Fruit fly (Drosophila melanogaster) whole organism, adult: ENCODE data around the gene pon.

Experiments
- CG11617 ChIP-seq: fragments of 200-800 bp; sonication (Bioruptor generic); optimal IDR thresholded peaks from 2 replicates; lab custom pipeline; 2017; ENCODE audit warnings: mild to moderate bottlenecking, missing biosample characterization, missing genetic modification reagents, missing genetic modification characterization
- CG12768 ChIP-seq: fragments of 200-800 bp; sonication (Bioruptor generic); optimal IDR thresholded peaks from 2 replicates; lab custom pipeline; 2017; ENCODE audit warnings: missing biosample characterization, missing genetic modification characterization, mild to moderate bottlenecking, moderate library complexity, missing genetic modification reagents
- CG14711 ChIP-seq: fragments of 200-800 bp; sonication (Bioruptor generic); optimal IDR thresholded peaks from 2 replicates; lab custom pipeline; 2018; ENCODE audit warnings: missing biosample characterization, mild to moderate bottlenecking, missing genetic modification characterization, moderate library complexity
- CG1620 ChIP-seq: fragments of 200-800 bp; sonication (Bioruptor generic); optimal IDR thresholded peaks from 2 replicates; lab custom pipeline; 2016; ENCODE audit warnings: missing biosample characterization, missing genetic modification characterization
- CG33017 ChIP-seq: fragments of 200-800 bp; sonication (Bioruptor generic); optimal IDR thresholded peaks from 2 replicates; lab custom pipeline; 2018; ENCODE audit warnings: missing biosample characterization, mild to moderate bottlenecking, missing genetic modification characterization, moderate library complexity
- CG5204 ChIP-seq: fragments of 200-800 bp; sonication (Bioruptor generic); optimal IDR thresholded peaks from 2 replicates; lab custom pipeline; 2016; ENCODE audit warnings: missing biosample characterization, missing genetic modification characterization
- CG7045 ChIP-seq: fragments of 200-800 bp; sonication (Bioruptor generic); optimal IDR thresholded peaks from 2 replicates; lab custom pipeline; 2017; ENCODE audit warnings: missing biosample characterization, mild to moderate bottlenecking, missing genetic modification characterization
- CG7101 ChIP-seq: fragments of 200-800 bp; sonication (Bioruptor generic); optimal IDR thresholded peaks from 2 replicates; lab custom pipeline; 2018; ENCODE audit warnings: missing biosample characterization, mild to moderate bottlenecking, missing genetic modification characterization, moderate library complexity
- Clk ChIP-seq: fragments of 200-800 bp; sonication (Bioruptor generic); optimal IDR thresholded peaks from 2 replicates; lab custom pipeline; 2017; ENCODE audit warnings: missing biosample characterization, missing genetic modification characterization
- Crg-1 ChIP-seq: fragments of 200-800 bp; sonication (Bioruptor generic); optimal IDR thresholded peaks from 2 replicates; lab custom pipeline; 2016; ENCODE audit warnings: missing biosample characterization, missing genetic modification characterization
- Hr96 ChIP-seq: fragments of 200-800 bp; sonication (Bioruptor generic); optimal IDR thresholded peaks from 2 replicates; lab custom pipeline; 2016; ENCODE audit warnings: missing biosample characterization, missing genetic modification characterization
- Mnt ChIP-seq: fragments of 200-800 bp; sonication (Bioruptor generic); optimal IDR thresholded peaks from 2 replicates; lab custom pipeline; 2016; ENCODE audit warnings: missing biosample characterization, mild to moderate bottlenecking, missing genetic modification characterization
- bab1 ChIP-seq: fragments of 200-800 bp; sonication (Bioruptor generic); optimal IDR thresholded peaks from 3 replicates; lab custom pipeline; 2019; ENCODE audit warnings: missing biosample characterization, mild to moderate bottlenecking, missing genetic modification characterization, moderate library complexity
- cic ChIP-seq: fragments of 200-800 bp; sonication (Bioruptor generic); optimal IDR thresholded peaks from 2 replicates; lab custom pipeline; 2017; ENCODE audit warnings: missing biosample characterization, mild to moderate bottlenecking, missing genetic modification characterization, moderate library complexity
- cnc ChIP-seq, 2 experiments: fragments of >200 bp; optimal IDR thresholded peaks; 2 replicates each; lab custom pipeline; 2017
- kay ChIP-seq: fragments of 200-800 bp; sonication (Bioruptor generic); peaks from one replicate; lab custom pipeline; 2016; ENCODE audit warnings: missing biosample characterization, missing genetic modification characterization, borderline replicate concordance
- ovo ChIP-seq: fragments of 200-800 bp; sonication (Bioruptor generic); optimal IDR thresholded peaks from 2 replicates; lab custom pipeline; 2016; ENCODE audit warnings: missing biosample characterization, missing genetic modification characterization
- pad ChIP-seq: fragments of 200-800 bp; sonication (Bioruptor generic); optimal IDR thresholded peaks from 3 replicates; lab custom pipeline; 2017; ENCODE audit warnings: missing biosample characterization, missing genetic modification characterization, mild to moderate bottlenecking, moderate library complexity, missing genetic modification reagents
- tj ChIP-seq: fragments of 200-800 bp; sonication (Bioruptor generic); optimal IDR thresholded peaks from 3 replicates; lab custom pipeline; 2017; ENCODE audit warnings: missing biosample characterization, mild to moderate bottlenecking, missing genetic modification characterization, moderate library complexity
- toe ChIP-seq: fragments of 200-800 bp; sonication (Bioruptor generic); optimal IDR thresholded peaks from 2 replicates; lab custom pipeline; 2016; ENCODE audit warnings: missing biosample characterization, missing genetic modification characterization

The pon gene

DNA sequence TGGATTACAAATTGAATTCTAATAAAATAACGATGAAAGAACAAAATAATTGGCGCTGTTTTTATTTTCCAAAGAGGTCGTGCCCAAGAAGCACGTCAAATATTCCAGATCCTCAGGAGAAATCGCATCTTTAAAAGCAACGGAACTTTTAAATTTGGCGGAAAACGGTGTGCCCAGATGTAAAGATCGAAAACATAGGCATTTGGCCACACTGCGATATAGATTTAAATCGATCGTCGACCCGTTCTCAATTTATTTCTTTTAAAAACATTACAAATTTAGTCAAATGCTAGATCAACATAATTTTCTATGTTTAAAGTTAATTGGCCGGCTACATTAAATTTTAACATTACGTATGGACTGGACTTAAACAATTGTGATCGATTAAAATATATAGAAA, 9.0 kb upstream of the pon start:
- TF ChIP-seq CG11617 (GFP tag; lab: Kevin White, UChicago) (no peak), pad (GFP tag; lab: Kevin White, UChicago) (no peak), ovo (GFP tag; lab: Kevin White, UChicago) (no peak)

DNA sequence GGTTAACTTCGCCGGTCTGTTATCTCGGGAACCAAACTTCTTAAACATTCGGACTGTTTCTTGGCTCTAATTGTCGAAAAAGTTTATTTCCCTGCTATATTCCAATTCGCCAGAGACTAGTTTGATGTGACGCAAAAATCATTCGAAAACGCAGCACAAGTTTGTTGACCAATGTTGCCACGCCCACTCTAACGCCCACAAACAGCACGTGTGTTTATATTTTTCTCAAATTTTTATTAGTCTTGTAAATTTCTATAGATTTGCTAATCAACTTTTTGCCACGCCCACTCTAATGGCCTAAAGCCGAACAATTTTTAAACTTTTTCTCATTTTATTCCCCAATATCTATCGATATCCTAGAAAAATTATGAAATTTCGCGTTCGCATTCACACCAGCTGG, 5.3 kb upstream of the pon start, which contains the start of gene Alms1b:
Gene Alms1b, minus strand, starts transcription at position 101 of the 400 bp plus-strand sequence.
- TF ChIP-seq Mnt (no peak), tj (GFP tag; lab: Kevin White, UChicago) (no peak), CG1620 (GFP tag; lab: Kevin White, UChicago) (no peak), ovo (GFP tag; lab: Kevin White, UChicago) (no peak), cic (GFP tag; lab: Kevin White, UChicago) (no peak), kay (GFP tag; lab: Kevin White, UChicago) (no peak), Crg-1 (GFP tag; lab: Kevin White, UChicago) (no peak)

DNA sequence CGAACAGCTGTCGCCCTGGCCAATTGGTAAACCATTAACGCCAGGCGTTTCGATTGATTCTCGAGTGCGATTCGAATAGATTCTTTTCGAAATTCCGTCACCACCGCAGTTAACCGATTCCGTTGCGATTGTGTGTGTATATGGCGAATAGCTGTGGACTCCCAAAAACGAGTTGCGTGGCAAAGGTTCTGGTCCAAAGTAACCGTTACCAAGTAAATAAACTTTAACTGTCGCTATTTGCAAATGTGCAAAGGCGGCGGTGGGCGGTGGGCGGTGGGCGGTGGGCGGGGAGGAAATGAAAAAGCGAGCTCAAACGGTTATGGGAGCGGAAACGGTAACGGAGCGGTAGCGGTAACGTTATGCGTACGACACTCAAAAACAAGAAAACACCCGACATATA, 7.8 kb downstream of the pon start, which contains the start of gene CG3081:
Gene CG3081, minus strand, starts transcription at position 101 of the 400 bp plus-strand sequence.
- no peak for TF ChIP-seq Hr96 (GFP tag; lab: Kevin White, UChicago)
- TF ChIP-seq pad (GFP tag; lab: Kevin White, UChicago) = no peak
- no peak for TF ChIP-seq CG12768
- no peak for TF ChIP-seq Mnt
- no peak for TF ChIP-seq kay (GFP tag; lab: Kevin White, UChicago)

DNA sequence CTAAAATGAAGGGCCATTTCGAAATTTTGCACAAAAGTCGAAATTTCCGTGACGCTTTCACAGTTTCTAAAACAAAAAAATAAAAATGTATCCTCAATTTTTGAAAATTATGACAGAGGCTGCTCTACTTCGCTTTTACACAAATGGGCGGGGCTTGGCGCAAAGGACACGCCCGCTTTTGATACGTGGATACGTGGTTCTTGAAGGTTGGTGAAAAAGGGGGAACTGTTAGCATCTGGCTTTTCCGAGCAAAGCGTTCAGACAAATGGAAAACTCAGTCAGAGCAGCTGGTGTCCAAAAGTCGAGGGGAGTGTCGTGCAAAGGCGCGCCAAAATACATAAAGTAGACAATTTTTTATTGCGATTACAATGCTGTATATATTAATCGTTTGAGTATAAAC, 8.7 kb downstream of the pon start, which contains the start of gene CG3062:
Gene CG3062, minus strand, starts transcription at position 101 of the 400 bp plus-strand sequence.
- no peak for TF ChIP-seq ovo (GFP tag; lab: Kevin White, UChicago)
- TF ChIP-seq CG7101 = no peak
- no peak for TF ChIP-seq tj (GFP tag; lab: Kevin White, UChicago)
- no peak for TF ChIP-seq CG1620 (GFP tag; lab: Kevin White, UChicago)
- TF ChIP-seq CG7045 = no peak
- no peak for TF ChIP-seq kay (GFP tag; lab: Kevin White, UChicago)
- no peak for TF ChIP-seq bab1 (GFP tag; lab: Kevin White, UChicago)
- TF ChIP-seq pad (GFP tag; lab: Kevin White, UChicago) = no peak
- TF ChIP-seq CG12768 = no peak
- TF ChIP-seq CG33017 (tag; lab: Kevin White, UChicago) = no peak
- no peak for TF ChIP-seq cnc (optimal IDR thresholded peaks at IDR 0.05; lab: Kevin White, UChicago)
- no peak for TF ChIP-seq CG5204 (GFP tag; lab: Kevin White, UChicago)
- TF ChIP-seq Mnt = no peak
- no peak for TF ChIP-seq CG11617 (GFP tag; lab: Kevin White, UChicago)
- no peak for TF ChIP-seq Hr96 (GFP tag; lab: Kevin White, UChicago)
- no peak for TF ChIP-seq Crg-1 (GFP tag; lab: Kevin White, UChicago)
- no peak for TF ChIP-seq cic (GFP tag; lab: Kevin White, UChicago)
- TF ChIP-seq CG14711 (tag; lab: Kevin White, UChicago) = no peak
- no peak for TF ChIP-seq toe (GFP tag; lab: Kevin White, UChicago)
- no peak for TF ChIP-seq Clk (GFP tag; lab: Kevin White, UChicago)

DNA sequence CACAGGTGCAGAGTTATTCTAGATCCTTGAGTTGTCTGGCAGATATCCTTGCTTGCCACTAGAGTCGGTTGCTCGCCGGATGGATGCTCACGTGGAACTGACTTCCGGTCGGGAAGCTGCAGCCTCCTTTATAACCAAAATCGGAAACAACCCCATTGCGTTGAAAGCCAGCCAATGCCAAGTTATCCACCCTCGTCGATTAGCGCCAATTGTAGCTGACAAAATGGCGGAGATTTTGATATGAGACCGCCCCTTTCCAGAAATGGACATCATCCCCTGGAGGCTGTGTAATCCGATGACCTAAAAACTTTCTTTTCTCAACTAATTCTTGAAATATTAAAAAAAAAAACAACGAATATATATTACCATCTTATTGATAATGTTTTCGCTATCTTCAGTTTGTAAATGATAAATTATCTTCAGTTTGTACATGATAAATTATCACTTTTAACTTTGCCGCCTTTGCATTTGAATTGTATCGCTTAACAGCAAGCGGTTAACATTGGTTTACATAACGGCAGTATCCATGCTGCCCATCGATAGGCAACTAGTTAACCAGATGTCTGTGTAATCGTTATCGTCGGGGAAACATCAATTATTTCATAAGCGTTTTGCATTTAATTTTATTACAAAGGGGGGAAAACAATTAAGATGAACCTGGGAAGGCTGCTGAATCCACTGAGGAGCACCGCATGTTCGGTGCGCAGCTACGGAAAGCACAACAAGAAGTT, 11.4 kb downstream of the pon start, which contains the start of the genes HLH4C and mRpL30:
Gene HLH4C, minus strand, starts transcription at position 99 of the 731 bp plus-strand sequence.
Gene mRpL30, plus strand, starts transcription at position 556 of the 731 bp plus-strand sequence.
- TF ChIP-seq CG7101 = no peak
- no peak for TF ChIP-seq Clk (GFP tag; lab: Kevin White, UChicago)
- TF ChIP-seq CG14711 (tag; lab: Kevin White, UChicago) = no peak
- no peak for TF ChIP-seq kay (GFP tag; lab: Kevin White, UChicago)
- no peak for TF ChIP-seq Mnt
- TF ChIP-seq bab1 (GFP tag; lab: Kevin White, UChicago) = no peak
- no peak for TF ChIP-seq Hr96 (GFP tag; lab: Kevin White, UChicago)
- TF ChIP-seq CG11617 (GFP tag; lab: Kevin White, UChicago) = no peak

DNA sequence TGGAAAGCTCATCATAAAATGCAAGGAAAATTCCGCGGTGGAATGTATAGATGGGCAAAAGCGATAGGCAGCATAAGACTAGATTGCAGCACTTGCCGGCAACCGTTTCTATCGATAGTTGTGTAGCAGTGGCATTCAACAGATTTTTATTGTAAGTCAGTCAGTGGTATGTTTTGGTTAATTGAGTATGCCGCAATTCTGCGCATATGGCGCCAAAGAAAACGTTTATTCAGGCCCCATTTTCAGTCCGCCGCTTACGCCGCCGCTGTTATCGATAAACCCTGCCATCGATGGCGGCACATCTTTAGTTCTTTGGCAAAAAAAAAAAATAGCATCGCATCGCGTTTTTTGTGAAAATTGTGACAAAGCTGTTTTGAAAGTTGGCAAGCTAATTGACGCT, 13.6 kb downstream of the pon start, which contains the start of the genes Cbp80 and Torsin:
Gene Cbp80, plus strand, starts transcription at position 265 of the 400 bp plus-strand sequence.
Gene Torsin, minus strand, starts transcription at position 282 of the 400 bp plus-strand sequence.
- TF ChIP-seq Mnt (peak; percentile 23), tj (GFP tag; lab: Kevin White, UChicago) (peak; percentile 86), CG7101 (no peak), CG1620 (GFP tag; lab: Kevin White, UChicago) (peak; percentile 3), CG11617 (GFP tag; lab: Kevin White, UChicago) (peak; percentile 28), pad (GFP tag; lab: Kevin White, UChicago) (no peak), CG14711 (tag; lab: Kevin White, UChicago) (peak; percentile 5), CG5204 (GFP tag; lab: Kevin White, UChicago) (no peak), CG12768 (no peak), cic (GFP tag; lab: Kevin White, UChicago) (no peak), toe (GFP tag; lab: Kevin White, UChicago) (no peak), bab1 (GFP tag; lab: Kevin White, UChicago) (peak; percentile 63)
